Fruit fly (Drosophila melanogaster) whole organism, embryonic: ENCODE data around the gene Atx-1.

Experiments used
- Adf1 ChIP-seq: fragments of 200-800 bp; sonication (Bioruptor generic); IDR thresholded peaks from 2 replicates; pipeline ENCODE4 v1.3.6; 2022; ENCODE audit warnings: missing biosample characterization, missing genetic modification characterization
- Aef1 ChIP-seq: fragments of 200-800 bp; sonication (Bioruptor generic); IDR thresholded peaks from 3 replicates; pipeline ENCODE4 v1.3.6; 2022; ENCODE audit warnings: missing biosample characterization, missing genetic modification characterization
- Atf-2 ChIP-seq: fragments of 200-800 bp; sonication (Bioruptor generic); optimal IDR thresholded peaks from 2 replicates; lab custom pipeline; 2016; ENCODE audit warnings: missing biosample characterization, missing genetic modification characterization
- Atf3 ChIP-seq: fragments of 200-800 bp; sonication (Bioruptor generic); optimal IDR thresholded peaks from 3 replicates; lab custom pipeline; 2016; ENCODE audit warnings: missing biosample characterization, missing genetic modification characterization
- Bgb ChIP-seq: fragments of 200-800 bp; sonication (Bioruptor generic); IDR thresholded peaks from 2 replicates; pipeline ENCODE4 v1.3.6; 2022; ENCODE audit warnings: missing biosample characterization, missing genetic modification characterization; ENCODE audit not compliant: partially characterized antibody
- BtbVII ChIP-seq: fragments of 200-800 bp; sonication (Bioruptor generic); optimal IDR thresholded peaks from 3 replicates; lab custom pipeline; 2017; ENCODE audit warnings: missing biosample characterization, mild to moderate bottlenecking, missing genetic modification characterization
- C15 ChIP-seq: fragments of 200-800 bp; sonication (Bioruptor generic); IDR thresholded peaks from 3 replicates; pipeline ENCODE4 v1.3.6; 2022; ENCODE audit warnings: missing biosample characterization, missing genetic modification characterization
- CG10274 ChIP-seq: fragments of 200-800 bp; sonication (Bioruptor generic); optimal IDR thresholded peaks from 3 replicates; lab custom pipeline; 2017; ENCODE audit warnings: missing biosample characterization, mild to moderate bottlenecking, missing genetic modification characterization
- CG10462 ChIP-seq: fragments of 200-800 bp; sonication (Bioruptor generic); optimal IDR thresholded peaks from 2 replicates; lab custom pipeline; 2016; ENCODE audit warnings: missing biosample characterization, missing genetic modification characterization
- CG10654 ChIP-seq: fragments of 200-800 bp; sonication (Bioruptor generic); optimal IDR thresholded peaks from 2 replicates; lab custom pipeline; 2016; ENCODE audit warnings: missing biosample characterization, missing genetic modification characterization
- CG11085 ChIP-seq: fragments of 200-800 bp; sonication (Bioruptor generic); IDR thresholded peaks from 2 replicates; pipeline ENCODE4 v1.3.6; 2022; ENCODE audit warnings: missing biosample characterization, missing genetic modification characterization
- CG12219 ChIP-seq: fragments of 200-800 bp; sonication (Bioruptor generic); optimal IDR thresholded peaks from 3 replicates; lab custom pipeline; 2018; ENCODE audit warnings: missing biosample characterization, mild to moderate bottlenecking, missing genetic modification characterization
- CG12236 ChIP-seq: fragments of 200-800 bp; sonication (Bioruptor generic); optimal IDR thresholded peaks from 2 replicates; lab custom pipeline; 2016; ENCODE audit warnings: missing biosample characterization, missing genetic modification characterization
- CG13296 ChIP-seq: fragments of 200-800 bp; sonication (Bioruptor generic); optimal IDR thresholded peaks from 3 replicates; lab custom pipeline; 2018; ENCODE audit warnings: missing biosample characterization, mild to moderate bottlenecking, missing genetic modification characterization
- CG1647 ChIP-seq: fragments of 200-800 bp; sonication (Bioruptor generic); optimal IDR thresholded peaks from 3 replicates; lab custom pipeline; 2016; ENCODE audit warnings: missing biosample characterization, missing genetic modification characterization
- CG16779 ChIP-seq: fragments of 200-800 bp; sonication (Bioruptor generic); IDR thresholded peaks from 2 replicates; pipeline ENCODE4 v1.3.6; 2022; ENCODE audit warnings: missing biosample characterization, missing genetic modification characterization
- CG2116 ChIP-seq: fragments of 200-800 bp; sonication (Bioruptor generic); optimal IDR thresholded peaks from 3 replicates; lab custom pipeline; 2018; ENCODE audit warnings: missing biosample characterization, mild to moderate bottlenecking, missing genetic modification characterization
- CG3163 ChIP-seq: fragments of 200-800 bp; sonication (Bioruptor generic); optimal IDR thresholded peaks from 3 replicates; lab custom pipeline; 2016; ENCODE audit warnings: missing biosample characterization, missing genetic modification characterization
- CG34376 ChIP-seq: fragments of 200-800 bp; sonication (Bioruptor generic); optimal IDR thresholded peaks from 2 replicates; lab custom pipeline; 2018; ENCODE audit warnings: missing biosample characterization, mild to moderate bottlenecking, missing genetic modification characterization
- CG43689 ChIP-seq: fragments of 200-800 bp; sonication (Bioruptor generic); IDR thresholded peaks from 2 replicates; pipeline ENCODE4 v1.3.6; 2022; ENCODE audit warnings: missing biosample characterization, missing genetic modification characterization
- CG4424 ChIP-seq: fragments of 200-800 bp; sonication (Bioruptor generic); optimal IDR thresholded peaks from 3 replicates; lab custom pipeline; 2016; ENCODE audit warnings: missing biosample characterization, missing genetic modification characterization
- CG4617 ChIP-seq: fragments of 200-800 bp; sonication (Bioruptor generic); optimal IDR thresholded peaks from 3 replicates; lab custom pipeline; 2016; ENCODE audit warnings: missing biosample characterization, missing genetic modification characterization, borderline replicate concordance
- CG5245 ChIP-seq: fragments of 200-800 bp; sonication (Bioruptor generic); optimal IDR thresholded peaks from 3 replicates; lab custom pipeline; 2016; ENCODE audit warnings: missing biosample characterization, missing genetic modification characterization
- CG6854 ChIP-seq: fragments of 200-800 bp; sonication (Bioruptor generic); optimal IDR thresholded peaks from 3 replicates; lab custom pipeline; 2017; ENCODE audit warnings: missing biosample characterization, mild to moderate bottlenecking, missing genetic modification characterization
- CG7271 ChIP-seq: fragments of 200-800 bp; sonication (Bioruptor generic); optimal IDR thresholded peaks from 2 replicates; lab custom pipeline; 2018; ENCODE audit warnings: missing biosample characterization, mild to moderate bottlenecking, missing genetic modification characterization, moderate library complexity
- CG7839 ChIP-seq: fragments of 200-800 bp; sonication (Bioruptor generic); optimal IDR thresholded peaks from 3 replicates; lab custom pipeline; 2018; ENCODE audit warnings: missing biosample characterization, mild to moderate bottlenecking, missing genetic modification characterization, moderate library complexity
- CG7987 ChIP-seq: fragments of 200-800 bp; sonication (Bioruptor generic); optimal IDR thresholded peaks from 2 replicates; lab custom pipeline; 2018; ENCODE audit warnings: missing biosample characterization, mild to moderate bottlenecking, missing genetic modification characterization, moderate library complexity
- CG8944 ChIP-seq: fragments of 200-800 bp; sonication (Bioruptor generic); optimal IDR thresholded peaks from 3 replicates; lab custom pipeline; 2016; ENCODE audit warnings: missing biosample characterization, missing genetic modification characterization
- Dll ChIP-seq: fragments of 200-800 bp; sonication (Bioruptor generic); IDR thresholded peaks from 4 replicates; pipeline ENCODE4 v1.3.6; 2022; ENCODE audit warnings: missing biosample characterization, missing genetic modification characterization; ENCODE audit not compliant: partially characterized antibody
- E2f2 ChIP-seq: fragments of 200-800 bp; sonication (Bioruptor generic); IDR thresholded peaks from 2 replicates; pipeline ENCODE4 v1.3.6; 2022; ENCODE audit warnings: missing biosample characterization, missing genetic modification characterization
- HLH54F ChIP-seq: fragments of 200-800 bp; sonication (Bioruptor generic); optimal IDR thresholded peaks from 3 replicates; lab custom pipeline; 2016; ENCODE audit warnings: missing biosample characterization, missing genetic modification characterization
- HLHmδ ChIP-seq: fragments of 200-800 bp; sonication (Bioruptor generic); optimal IDR thresholded peaks from 2 replicates; lab custom pipeline; 2018; ENCODE audit warnings: missing biosample characterization, mild to moderate bottlenecking, missing genetic modification characterization, moderate library complexity
- Jarid2 ChIP-seq: fragments of 200-800 bp; sonication (Bioruptor generic); optimal IDR thresholded peaks from 3 replicates; lab custom pipeline; 2017; ENCODE audit warnings: mild to moderate bottlenecking, missing biosample characterization, missing genetic modification reagents, missing genetic modification characterization
- Sox102F ChIP-seq: fragments of 200-800 bp; sonication (Bioruptor generic); optimal IDR thresholded peaks from 2 replicates; lab custom pipeline; 2018; ENCODE audit warnings: missing biosample characterization, mild to moderate bottlenecking, missing genetic modification characterization, moderate library complexity
- Sry-δ ChIP-seq: fragments of 200-800 bp; sonication (Bioruptor generic); optimal IDR thresholded peaks from 2 replicates; lab custom pipeline; 2016; ENCODE audit warnings: missing biosample characterization, missing genetic modification characterization
- Xbp1 ChIP-seq: fragments of 200-800 bp; sonication (Bioruptor generic); optimal IDR thresholded peaks from 3 replicates; lab custom pipeline; 2016; ENCODE audit warnings: missing biosample characterization, mild to moderate bottlenecking, missing genetic modification characterization
- abd-A ChIP-seq: fragments of 200-800 bp; sonication (Bioruptor generic); optimal IDR thresholded peaks from 3 replicates; lab custom pipeline; 2019; ENCODE audit warnings: missing biosample characterization, mild to moderate bottlenecking, missing genetic modification characterization, moderate library complexity
- ase ChIP-seq: fragments of 200-800 bp; sonication (Bioruptor generic); IDR thresholded peaks from 3 replicates; pipeline ENCODE4 v1.3.6; 2022; ENCODE audit warnings: missing biosample characterization, missing genetic modification characterization
- ato ChIP-seq: fragments of 200-800 bp; sonication (Bioruptor generic); IDR thresholded peaks from 2 replicates; pipeline ENCODE4 v1.3.6; 2022; ENCODE audit warnings: missing biosample characterization, missing genetic modification characterization; ENCODE audit not compliant: partially characterized antibody
- dimm ChIP-seq: fragments of 200-800 bp; sonication (Bioruptor generic); IDR thresholded peaks from 2 replicates; pipeline ENCODE4 v1.3.6; 2022; ENCODE audit warnings: missing biosample characterization, missing genetic modification characterization
- fd3F ChIP-seq: fragments of 200-800 bp; sonication (Bioruptor generic); optimal IDR thresholded peaks from 2 replicates; lab custom pipeline; 2018; ENCODE audit warnings: missing biosample characterization, mild to moderate bottlenecking, missing genetic modification characterization, moderate library complexity
- gce ChIP-seq: fragments of 200-800 bp; sonication (Bioruptor generic); IDR thresholded peaks from 3 replicates; pipeline ENCODE4 v1.3.6; 2022; ENCODE audit warnings: missing biosample characterization, missing genetic modification characterization
- grn ChIP-seq: fragments of 200-800 bp; sonication (Bioruptor generic); optimal IDR thresholded peaks from 3 replicates; lab custom pipeline; 2017; ENCODE audit warnings: missing biosample characterization, missing genetic modification characterization
- h ChIP-seq: fragments of >200 bp; optimal IDR thresholded peaks from 2 replicates; lab custom pipeline; 2017
- kay ChIP-seq: fragments of 200-800 bp; sonication (Bioruptor generic); optimal IDR thresholded peaks from 2 replicates; lab custom pipeline; 2016; ENCODE audit warnings: missing biosample characterization, missing genetic modification characterization
- lov ChIP-seq, 2 experiments: fragments of 200-800 bp in 1 of 2; fragments of >200 bp in 1 of 2; sonication (Bioruptor generic) in 1 of 2; IDR thresholded peaks in 1 of 2; optimal IDR thresholded peaks in 1 of 2; 2 replicates in 1 of 2; 3 replicates in 1 of 2; pipeline versions ENCODE4 v1.3.6 to Lab custom; 2017 to 2022; ENCODE audit warnings: missing biosample characterization in 1 of 2, missing genetic modification characterization in 1 of 2
- sd ChIP-seq: fragments of 200-800 bp; sonication (Bioruptor generic); optimal IDR thresholded peaks from 3 replicates; lab custom pipeline; 2018; ENCODE audit warnings: missing biosample characterization, mild to moderate bottlenecking, missing genetic modification characterization, moderate library complexity
- slp2 ChIP-seq: fragments of 200-800 bp; sonication (Bioruptor generic); optimal IDR thresholded peaks from 2 replicates; lab custom pipeline; 2016; ENCODE audit warnings: missing biosample characterization, missing genetic modification characterization
- zf30C ChIP-seq: fragments of 200-800 bp; sonication (Bioruptor generic); optimal IDR thresholded peaks from 3 replicates; lab custom pipeline; 2018; ENCODE audit warnings: missing biosample characterization, mild to moderate bottlenecking, missing genetic modification characterization

Gene Atx-1

DNA sequence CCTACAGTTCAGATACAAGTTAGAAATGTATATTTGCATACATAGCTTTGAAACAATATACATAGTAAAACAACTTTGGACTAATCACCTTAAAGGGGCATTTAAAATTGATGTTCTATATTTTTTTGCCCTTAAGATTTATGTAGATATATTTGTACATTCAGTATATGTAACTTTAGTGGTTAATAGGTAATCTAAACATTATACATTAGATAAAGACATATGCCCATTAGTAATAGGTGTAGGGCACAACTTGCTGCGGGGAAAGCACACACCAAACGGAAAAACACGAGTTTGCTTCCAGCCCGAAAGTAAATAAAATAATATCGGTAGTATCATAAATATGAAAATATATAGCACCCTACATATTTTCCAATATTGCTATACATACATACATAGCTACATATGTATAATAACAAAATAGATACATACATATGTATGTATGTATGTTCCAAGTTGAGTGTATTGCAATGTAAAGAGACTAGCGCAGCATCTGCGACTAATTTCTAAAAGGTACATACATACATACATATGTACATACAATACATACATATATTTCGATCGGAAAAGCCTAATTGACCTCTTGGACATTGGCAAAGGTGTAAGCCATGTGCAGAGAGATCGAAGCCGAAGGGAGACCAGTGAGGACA, 40.4 kb downstream of the Atx-1 start, which contains the start of gene CG43736 (continued):
- peak; percentile 92 for TF ChIP-seq HLH54F
- TF ChIP-seq CG4424 (GFP tag; lab: Kevin White, UChicago) = peak; percentile 96
- no peak for TF ChIP-seq lov (optimal IDR thresholded peaks at IDR 0.05; lab: Kevin White, UChicago)
- TF ChIP-seq lov (GFP tag; IDR thresholded peaks at IDR 0.05; lab: Robert Waterston, UW) = 0 out of 3 replicates have a peak, but pooled peaks have one; percentile 66
- peak; percentile 98 for TF ChIP-seq CG7839
- peak; percentile 94 for TF ChIP-seq CG6854
- TF ChIP-seq gce = no peak; the same call in 2 of the 3 replicates
- peak; percentile 70 for TF ChIP-seq dimm (GFP tag; lab: Robert Waterston, UW)
- peak; percentile 85 for TF ChIP-seq CG5245 (GFP tag; lab: Kevin White, UChicago)
- TF ChIP-seq CG2116 (GFP tag; lab: Kevin White, UChicago) = peak; percentile 69
- peak; percentile 94 for TF ChIP-seq CG10654 (GFP tag; lab: Kevin White, UChicago)
- TF ChIP-seq h (lab: Kevin White, UChicago) = no peak
- no peak for TF ChIP-seq Bgb (GFP tag; lab: Robert Waterston, UW)
- peak; percentile 78 for TF ChIP-seq CG4617 (GFP tag; lab: Kevin White, UChicago)
- TF ChIP-seq sd (tag; lab: Kevin White, UChicago) = peak; percentile 60
- peak; percentile 27 for TF ChIP-seq abd-A
- peak; percentile 98 for TF ChIP-seq Sox102F (GFP tag; lab: Kevin White, UChicago)
- peak; percentile 87 for TF ChIP-seq Aef1 (GFP tag; lab: Robert Waterston, UW)
- peak; percentile 80 for TF ChIP-seq Atf3 (GFP tag; lab: Kevin White, UChicago)
- peak; percentile 88 for TF ChIP-seq CG10462 (GFP tag; lab: Kevin White, UChicago)
- TF ChIP-seq fd3F (GFP tag; lab: Kevin White, UChicago) = peak; percentile 95
- TF ChIP-seq CG12236 (GFP tag; lab: Kevin White, UChicago) = peak; percentile 86
- peak; percentile 75 for TF ChIP-seq CG11085 (GFP tag; lab: Robert Waterston, UW)
- peak; percentile 96 for TF ChIP-seq BtbVII (GFP tag; lab: Kevin White, UChicago)
- peak; percentile 70 for TF ChIP-seq CG43689
- TF ChIP-seq E2f2 (GFP tag; lab: Robert Waterston, UW) = peak; percentile 57; the same call in 1 of the 2 replicates
- peak; percentile 28 for TF ChIP-seq grn (GFP tag; lab: Kevin White, UChicago)
- peak; percentile 81 for TF ChIP-seq kay (GFP tag; lab: Kevin White, UChicago)
- TF ChIP-seq CG13296 (GFP tag; lab: Kevin White, UChicago) = peak; percentile 97
- TF ChIP-seq ato (GFP tag; lab: Robert Waterston, UW) = no peak
- TF ChIP-seq CG7271 (tag; lab: Kevin White, UChicago) = peak; percentile 65
- TF ChIP-seq Xbp1 (GFP tag; lab: Kevin White, UChicago) = peak; percentile 95
- TF ChIP-seq CG7987 (GFP tag; lab: Kevin White, UChicago) = peak; percentile 85
- TF ChIP-seq C15 (GFP tag; lab: Robert Waterston, UW) = peak; percentile 65; the same call in 1 of the 3 replicates
- peak; percentile 86 for TF ChIP-seq ase (GFP tag; lab: Robert Waterston, UW)
- peak; percentile 83 for TF ChIP-seq Jarid2 (GFP tag; lab: Kevin White, UChicago)
- no peak for TF ChIP-seq CG16779
- TF ChIP-seq HLHmδ (GFP tag; lab: Kevin White, UChicago) = no peak
- peak; percentile 96 for TF ChIP-seq CG34376 (GFP tag; lab: Kevin White, UChicago)
- TF ChIP-seq Dll (GFP tag; lab: Robert Waterston, UW) = no peak
- peak; percentile 61 for TF ChIP-seq CG3163 (GFP tag; lab: Kevin White, UChicago)
- TF ChIP-seq zf30C (GFP tag; lab: Kevin White, UChicago) = no peak
- peak; percentile 95 for TF ChIP-seq CG12219 (GFP tag; lab: Kevin White, UChicago)
- TF ChIP-seq Sry-δ (GFP tag; lab: Kevin White, UChicago) = peak; percentile 60
- peak; percentile 93 for TF ChIP-seq Atf-2 (GFP tag; lab: Kevin White, UChicago)
- no peak for TF ChIP-seq Adf1 (GFP tag; lab: Robert Waterston, UW)
- TF ChIP-seq slp2 (GFP tag; lab: Kevin White, UChicago) = peak; percentile 92
- TF ChIP-seq CG1647 = peak; percentile 85
- peak; percentile 91 for TF ChIP-seq CG8944
- peak; percentile 99 for TF ChIP-seq CG10274 (GFP tag; lab: Kevin White, UChicago)
